Fruit fly (Drosophila melanogaster): ENCODE results near the gene Ssu72.

Ssu72 gene

DNA sequence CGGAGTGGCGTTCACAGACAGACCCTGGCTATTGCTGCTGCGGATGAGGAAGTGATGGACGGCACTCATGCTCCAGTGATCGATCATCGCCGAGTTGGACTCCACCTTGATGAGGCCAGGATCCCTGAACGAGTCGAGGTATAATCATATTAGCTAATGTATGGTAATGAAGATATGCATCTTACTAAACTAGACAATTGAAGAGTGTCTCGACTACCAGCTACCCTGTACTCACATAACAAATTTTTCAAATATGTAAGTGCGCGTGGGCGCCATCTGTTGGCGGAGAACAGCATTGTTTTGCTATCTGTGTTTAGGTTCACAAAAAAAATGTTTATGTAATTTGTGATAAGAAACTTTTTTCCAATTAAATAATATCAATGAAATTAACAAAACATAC, 14.8 kb downstream of the Ssu72 start:
- TF ChIP-seq psq (optimal IDR thresholded peaks at IDR 0.05), result no peak
- no peak for TF ChIP-seq insv (optimal IDR thresholded peaks at IDR 0.05)
- TF ChIP-seq ttk (optimal IDR thresholded peaks at IDR 0.05), result no peak
- TF ChIP-seq Myc (optimal IDR thresholded peaks at IDR 0.05), result no peak
- TF ChIP-seq Sin3A (optimal IDR thresholded peaks at IDR 0.05), result no peak
- no peak for TF ChIP-seq h (optimal IDR thresholded peaks at IDR 0.05)

DNA sequence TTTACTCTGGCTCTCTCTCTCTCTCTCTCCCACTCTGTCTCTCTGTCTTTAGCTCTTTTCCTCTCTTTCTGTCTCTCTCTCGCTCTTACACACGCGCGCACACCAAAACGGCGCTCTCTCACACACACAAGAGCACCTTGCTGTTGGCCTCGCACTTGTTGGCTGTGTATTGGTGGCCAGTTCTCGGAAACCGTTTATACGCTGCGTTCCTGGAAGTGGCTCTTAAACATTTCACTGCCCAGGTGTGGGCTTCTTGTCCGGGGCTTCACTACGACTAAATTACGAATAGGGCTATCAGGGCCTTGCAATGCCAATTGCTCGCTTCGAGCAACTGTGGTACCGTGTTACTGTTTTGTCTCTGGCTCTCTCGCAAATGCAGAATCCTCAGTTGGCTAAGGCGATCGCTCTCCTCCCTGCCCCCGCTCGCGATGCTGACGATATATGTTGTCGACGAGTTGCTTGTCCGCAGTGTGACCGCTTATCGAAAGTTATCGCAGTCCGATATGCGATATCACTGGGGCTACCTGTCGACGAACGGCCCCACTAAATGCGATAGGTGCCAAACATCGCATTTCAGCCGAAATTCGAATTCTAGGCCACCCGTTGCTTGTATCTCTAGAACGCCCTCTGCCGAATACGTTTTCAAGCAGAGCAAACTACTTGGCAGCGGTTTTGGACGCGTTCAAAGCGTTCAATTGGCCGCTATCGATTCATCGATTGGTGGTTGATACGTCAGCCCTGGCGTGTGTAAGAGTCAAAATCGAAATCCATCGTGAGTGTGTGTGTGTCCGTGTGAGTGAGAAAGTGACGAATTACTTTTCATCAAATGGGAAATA, 18.9 kb downstream of the Ssu72 start, which contains the start of the genes dome and Ubqn:
Gene dome (minus strand): TSS at position 479 of the 836 bp plus-strand sequence.
Gene Ubqn (plus strand): TSS at position 769 of the 836 bp plus-strand sequence.
- TF ChIP-seq Myc (optimal IDR thresholded peaks at IDR 0.05) (no peak), Sin3A (optimal IDR thresholded peaks at IDR 0.05) (no peak), ttk (optimal IDR thresholded peaks at IDR 0.05) (no peak), psq (optimal IDR thresholded peaks at IDR 0.05) (no peak), h (optimal IDR thresholded peaks at IDR 0.05) (no peak), insv (optimal IDR thresholded peaks at IDR 0.05) (no peak)

DNA sequence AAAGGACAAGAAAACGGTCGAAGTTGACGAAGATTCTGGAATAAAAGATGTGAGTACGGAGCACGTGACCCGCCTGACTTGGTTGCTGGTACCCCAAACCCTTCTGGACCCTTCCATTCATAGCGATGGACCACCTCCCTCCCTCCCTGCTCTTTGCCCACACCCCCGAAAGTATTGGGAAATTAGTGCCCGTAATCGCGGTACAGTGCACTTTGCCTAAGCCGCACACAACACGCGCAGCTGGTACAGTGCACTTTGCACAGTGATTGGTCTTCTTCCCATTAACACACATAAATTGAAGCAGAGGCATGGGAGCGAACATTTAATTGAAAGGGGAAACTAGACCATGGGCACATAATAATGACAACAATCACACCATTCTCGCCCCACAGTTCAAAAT, 19.7 kb downstream of the Ssu72 start:
- no peak for TF ChIP-seq psq (optimal IDR thresholded peaks at IDR 0.05)
- TF ChIP-seq insv (optimal IDR thresholded peaks at IDR 0.05), result no peak
- TF ChIP-seq Sin3A (optimal IDR thresholded peaks at IDR 0.05), result no peak
- no peak for TF ChIP-seq Myc (optimal IDR thresholded peaks at IDR 0.05)
- no peak for TF ChIP-seq h (optimal IDR thresholded peaks at IDR 0.05)
- no peak for TF ChIP-seq ttk (optimal IDR thresholded peaks at IDR 0.05)

DNA sequence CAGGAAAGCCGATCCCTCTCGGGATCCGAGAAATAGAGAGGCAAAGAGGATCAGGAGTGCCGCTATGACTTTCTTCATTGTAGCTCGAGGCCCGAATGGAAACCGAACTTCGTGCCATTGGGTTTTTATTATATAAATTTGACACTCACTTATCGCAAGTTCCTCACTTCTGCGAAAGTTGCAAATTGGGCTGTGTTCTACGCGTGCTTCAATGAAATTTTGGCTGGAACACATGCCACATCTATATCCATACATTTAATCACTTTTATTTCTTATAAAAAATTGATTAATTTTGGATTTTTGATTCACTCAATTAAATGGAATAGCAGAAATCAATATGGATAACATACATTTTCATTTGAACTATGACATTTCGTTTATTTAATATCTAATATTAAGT, 24.5 kb downstream of the Ssu72 start, which contains the start of gene CG14227:
Gene CG14227 (minus strand): TSS at position 101 of the 400 bp plus-strand sequence.
- TF ChIP-seq Sin3A (optimal IDR thresholded peaks at IDR 0.05) (no peak), ttk (optimal IDR thresholded peaks at IDR 0.05) (no peak), h (optimal IDR thresholded peaks at IDR 0.05) (no peak), insv (optimal IDR thresholded peaks at IDR 0.05) (no peak)

DNA sequence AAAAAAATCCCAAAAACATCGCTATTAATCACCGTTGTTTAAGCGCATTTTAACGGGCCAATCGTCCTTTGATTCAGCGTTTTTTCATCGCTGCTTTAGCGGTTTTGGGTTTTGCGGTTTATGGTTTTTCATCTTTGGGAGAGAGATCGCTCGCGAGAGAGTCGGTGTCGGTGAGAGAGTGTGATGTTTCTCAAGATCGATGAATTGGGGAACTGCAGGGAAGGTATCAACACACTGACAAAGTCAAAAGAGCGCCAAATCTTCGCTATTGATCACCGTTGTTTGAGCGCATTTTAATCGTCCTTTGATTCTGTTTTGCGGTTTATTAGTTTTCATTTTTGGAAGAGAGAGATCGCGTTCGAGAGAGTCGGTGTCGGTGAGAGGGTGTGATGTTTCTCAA, 25.7 kb downstream of the Ssu72 start:
- TF ChIP-seq psq (optimal IDR thresholded peaks at IDR 0.05) (no peak), ttk (optimal IDR thresholded peaks at IDR 0.05) (no peak), h (optimal IDR thresholded peaks at IDR 0.05) (no peak), insv (optimal IDR thresholded peaks at IDR 0.05) (no peak), Myc (optimal IDR thresholded peaks at IDR 0.05) (no peak), Sin3A (optimal IDR thresholded peaks at IDR 0.05) (no peak)

DNA sequence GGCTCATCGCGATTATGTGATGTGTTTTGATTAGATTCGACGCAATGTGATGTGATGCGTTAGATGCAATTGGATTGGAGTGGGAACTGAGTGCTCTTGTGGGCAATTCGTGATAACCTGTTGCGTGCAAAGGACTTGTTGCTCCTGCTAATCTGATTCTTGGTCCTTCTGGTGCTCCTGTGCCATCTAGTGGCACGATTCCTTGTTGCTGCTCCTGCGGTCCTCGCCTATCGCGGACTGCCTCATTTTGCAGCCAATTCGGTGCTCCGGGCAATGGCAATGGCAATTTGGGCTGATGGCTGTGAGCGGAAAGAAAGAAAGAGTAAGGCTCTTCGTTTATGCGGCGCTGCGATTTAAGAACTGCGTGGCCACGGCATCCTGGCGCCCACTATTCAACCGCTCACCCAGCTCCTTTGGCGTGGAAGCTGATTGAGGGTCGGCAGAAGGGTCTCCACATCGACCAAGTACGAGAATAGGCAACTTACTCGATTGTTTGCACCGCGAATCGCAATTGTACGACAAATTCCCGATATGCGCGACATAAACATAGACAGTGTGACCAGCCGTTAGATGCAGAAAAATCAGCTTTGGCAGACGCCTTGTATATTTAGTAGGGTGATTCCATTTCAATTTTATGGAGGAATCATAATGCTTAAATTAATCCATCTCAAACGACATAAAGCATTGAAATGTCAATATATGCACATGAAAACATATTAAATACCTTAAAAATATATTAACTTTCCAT, 28.8 kb downstream of the Ssu72 start, which contains the start of gene Mer:
Gene Mer (minus strand): TSS at position 550 of the 748 bp plus-strand sequence.
- TF ChIP-seq insv (optimal IDR thresholded peaks at IDR 0.05), result peak; percentile 31
- TF ChIP-seq ttk (optimal IDR thresholded peaks at IDR 0.05), result no peak
- TF ChIP-seq psq (optimal IDR thresholded peaks at IDR 0.05), result no peak
- TF ChIP-seq Sin3A (optimal IDR thresholded peaks at IDR 0.05), result no peak

DNA sequence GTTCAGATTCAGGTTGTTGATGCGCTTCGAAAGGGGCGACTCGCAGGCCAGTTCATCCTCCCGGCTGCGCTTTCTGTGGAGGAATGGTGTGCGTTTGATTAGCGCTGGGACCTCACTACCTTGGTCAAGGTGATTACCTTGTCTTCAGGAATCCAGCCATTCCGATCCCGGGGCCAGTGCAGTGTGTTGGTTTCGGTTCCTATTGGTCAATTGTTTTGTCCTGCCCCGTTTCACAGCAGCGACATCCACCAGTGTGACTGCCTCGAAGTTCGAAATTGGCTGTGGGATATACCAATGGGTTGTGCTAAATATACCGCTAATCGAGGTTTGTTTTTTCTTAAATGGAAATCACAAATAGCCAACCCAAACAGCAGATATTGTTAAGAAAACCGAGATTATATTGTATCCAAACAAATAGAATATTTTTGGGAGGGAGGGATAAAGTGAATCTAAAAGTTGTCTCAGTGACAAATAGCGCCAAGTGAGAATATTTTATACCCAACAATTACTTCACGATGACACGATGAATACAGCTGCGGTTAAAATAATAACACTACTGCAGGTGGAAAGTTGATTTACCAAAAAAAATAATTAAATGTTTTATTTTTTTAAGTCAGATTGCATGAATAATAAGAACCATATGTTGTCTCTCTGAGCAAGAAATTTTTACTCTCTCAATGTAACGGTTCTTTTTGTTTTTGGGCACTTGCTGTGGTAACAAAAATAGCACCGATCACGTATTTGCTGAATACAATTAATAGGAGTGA, 30.6 kb downstream of the Ssu72 start, which contains the start of gene CG14229:
Gene CG14229 (minus strand): TSS at position 459 of the 767 bp plus-strand sequence.
- TF ChIP-seq Sin3A (optimal IDR thresholded peaks at IDR 0.05) (no peak), psq (optimal IDR thresholded peaks at IDR 0.05) (no peak), h (optimal IDR thresholded peaks at IDR 0.05) (no peak), insv (optimal IDR thresholded peaks at IDR 0.05) (no peak), Myc (optimal IDR thresholded peaks at IDR 0.05) (no peak), ttk (optimal IDR thresholded peaks at IDR 0.05) (no peak)

DNA sequence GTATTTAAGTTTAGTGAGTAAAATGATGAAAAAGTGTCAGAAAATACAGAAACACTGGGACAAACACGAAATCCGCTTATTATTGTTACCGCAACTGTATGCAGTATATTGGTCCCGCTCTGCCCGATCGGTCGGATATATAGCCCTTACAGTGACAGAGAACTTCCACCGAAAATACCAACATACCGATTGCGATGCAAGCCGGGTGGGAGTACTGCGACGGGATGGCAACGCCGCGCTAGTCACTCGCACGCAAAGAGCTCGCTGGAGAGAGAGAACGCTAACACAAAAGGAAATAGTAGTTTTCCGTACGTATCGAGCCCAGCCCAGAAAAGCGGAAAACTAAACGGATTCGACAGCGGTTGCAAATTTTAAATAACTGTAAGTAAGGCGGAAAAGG, 32.5 kb downstream of the Ssu72 start, which contains the start of gene Cdc42:
Gene Cdc42 (plus strand): TSS at position 247 of the 400 bp plus-strand sequence.
- TF ChIP-seq Myc (optimal IDR thresholded peaks at IDR 0.05) (no peak), insv (optimal IDR thresholded peaks at IDR 0.05) (no peak), h (optimal IDR thresholded peaks at IDR 0.05) (no peak), ttk (optimal IDR thresholded peaks at IDR 0.05) (no peak), psq (optimal IDR thresholded peaks at IDR 0.05) (no peak)

DNA sequence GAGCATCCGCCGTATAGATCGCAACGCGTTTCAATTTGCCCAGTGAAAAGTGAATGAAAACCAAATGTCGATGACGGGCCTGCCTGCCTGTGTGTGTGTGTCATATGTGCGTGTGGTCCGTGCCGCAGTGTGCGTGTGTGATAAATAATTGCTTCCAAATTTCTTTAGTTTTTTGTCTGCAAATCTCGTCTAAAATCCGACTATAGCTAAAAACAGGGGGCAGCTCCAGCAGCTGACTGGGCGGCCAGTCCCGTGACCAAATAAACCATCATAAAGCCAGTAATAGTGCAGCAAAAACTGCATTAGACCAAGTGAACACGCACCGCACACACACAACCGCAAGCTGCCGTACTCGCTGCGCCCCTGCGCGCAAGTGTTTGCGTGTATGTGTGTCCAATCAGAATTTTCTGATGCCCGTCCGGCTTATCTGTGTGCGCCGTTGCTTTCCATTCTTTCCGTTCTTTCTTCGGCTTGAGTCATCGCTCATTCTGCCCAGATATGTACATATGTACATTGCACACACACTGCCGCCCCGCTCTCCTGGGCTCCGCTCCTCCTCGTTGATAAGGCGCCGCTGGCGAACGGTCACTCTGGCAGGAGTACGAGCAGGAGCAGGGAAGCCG, 33.0 kb downstream of the Ssu72 start:
- TF ChIP-seq Myc (optimal IDR thresholded peaks at IDR 0.05) (no peak), ttk (optimal IDR thresholded peaks at IDR 0.05) (no peak), psq (optimal IDR thresholded peaks at IDR 0.05) (no peak), insv (optimal IDR thresholded peaks at IDR 0.05) (no peak), Sin3A (optimal IDR thresholded peaks at IDR 0.05) (no peak), h (optimal IDR thresholded peaks at IDR 0.05) (no peak)

DNA sequence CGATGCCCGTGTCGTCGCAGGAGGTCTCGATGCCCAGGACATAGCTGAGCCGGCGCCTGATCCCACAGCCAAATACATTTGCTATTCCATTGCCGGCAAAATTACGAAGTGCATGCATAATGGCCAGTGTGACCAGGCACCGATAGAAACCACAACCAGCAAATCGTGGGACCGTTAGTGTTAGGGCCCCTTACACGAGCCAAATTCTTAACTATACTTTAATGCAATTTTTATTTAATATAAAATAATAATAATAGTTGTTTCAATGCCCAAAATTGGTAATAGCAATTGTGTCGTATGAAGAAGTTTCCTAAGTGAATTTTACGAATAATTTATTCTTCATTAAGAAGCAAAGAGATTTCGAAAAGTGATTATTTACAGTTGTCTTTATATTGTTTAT, 37.2 kb downstream of the Ssu72 start, which contains the start of gene Tcs4:
Gene Tcs4 (minus strand): TSS at position 145 of the 400 bp plus-strand sequence.
- TF ChIP-seq insv (optimal IDR thresholded peaks at IDR 0.05) (no peak), Myc (optimal IDR thresholded peaks at IDR 0.05) (no peak), psq (optimal IDR thresholded peaks at IDR 0.05) (no peak), Sin3A (optimal IDR thresholded peaks at IDR 0.05) (no peak), h (optimal IDR thresholded peaks at IDR 0.05) (no peak), ttk (optimal IDR thresholded peaks at IDR 0.05) (no peak)

DNA sequence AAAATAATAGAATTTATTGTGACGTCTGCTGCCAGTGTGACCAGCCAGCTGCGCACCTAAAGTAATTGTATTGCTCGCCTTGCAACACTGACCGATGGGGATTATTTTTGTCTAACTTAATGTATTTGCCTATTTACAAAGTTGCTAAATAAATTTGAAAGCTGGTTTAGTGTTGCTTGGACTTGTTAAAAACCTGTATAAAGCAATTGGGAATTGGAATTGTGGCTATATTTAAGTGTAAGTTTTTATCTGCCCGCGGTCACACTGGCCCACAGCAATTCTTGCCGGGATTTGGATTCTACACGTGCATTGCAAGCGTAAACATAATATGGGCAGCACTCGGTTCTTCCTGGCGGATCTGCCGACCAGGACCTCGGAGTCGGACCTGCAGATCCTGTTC, 39.7 kb downstream of the Ssu72 start, which contains the start of the genes CG14230 and CG14232:
Gene CG14230 (plus strand): TSS at position 94 of the 400 bp plus-strand sequence.
Gene CG14232 (minus strand): TSS at position 177 of the 400 bp plus-strand sequence.
- TF ChIP-seq Sin3A (optimal IDR thresholded peaks at IDR 0.05) (no peak), insv (optimal IDR thresholded peaks at IDR 0.05) (no peak), psq (optimal IDR thresholded peaks at IDR 0.05) (no peak), ttk (optimal IDR thresholded peaks at IDR 0.05) (no peak), h (optimal IDR thresholded peaks at IDR 0.05) (no peak)
